Worm (Caenorhabditis elegans) whole organism, L4/young adult: ENCODE measurements around the gene sax-2.

ENCODE experiments used
- W03F9.2 ChIP-seq: fragments of 150-350 bp; optimal IDR thresholded peaks from 2 replicates; lab custom pipeline; 2014; ENCODE audit warnings: missing biosample characterization, missing genetic modification characterization
- dao-5 ChIP-seq: sonication (generic microtip); optimal IDR thresholded peaks from 2 replicates; lab custom pipeline; 2016; ENCODE audit warnings: missing genotype, missing genetic modification characterization, moderate library complexity, missing compliant biosample characterization
- him-1 ChIP-seq: sonication (generic microtip); optimal IDR thresholded peaks from 2 replicates; lab custom pipeline; 2016; ENCODE audit warnings: missing genotype, missing genetic modification reagents, missing genetic modification characterization, missing compliant biosample characterization

The sax-2 gene

ce11 chrIII:5124385-5124784 is 14.9 kb downstream of the sax-2 start:
- TF ChIP-seq him-1 (tag; lab: Kevin White, UChicago) = no peak
- TF ChIP-seq W03F9.2 (tag; lab: Kevin White, UChicago) = no peak
- TF ChIP-seq dao-5 (tag; lab: Kevin White, UChicago) = no peak

- TF ChIP-seq dao-5 (tag; lab: Kevin White, UChicago) = no peak
- TF ChIP-seq him-1 (tag; lab: Kevin White, UChicago) = no peak
- TF ChIP-seq W03F9.2 (tag; lab: Kevin White, UChicago) = no peak
Observed at ce11 chrIII:5125759-5126158, 16.3 kb downstream of the sax-2 start.

- TF ChIP-seq him-1 (tag; lab: Kevin White, UChicago) (no peak), W03F9.2 (tag; lab: Kevin White, UChicago) (no peak), dao-5 (tag; lab: Kevin White, UChicago) (no peak)
Observed at ce11 chrIII:5126988-5127387, 17.5 kb downstream of the sax-2 start.

- no peak for TF ChIP-seq W03F9.2 (tag; lab: Kevin White, UChicago)
- TF ChIP-seq him-1 (tag; lab: Kevin White, UChicago) = no peak
- TF ChIP-seq dao-5 (tag; lab: Kevin White, UChicago) = no peak
Observed at ce11 chrIII:5129261-5129660, 19.8 kb downstream of the sax-2 start.

ce11 chrIII:5130654-5131053 is 21.2 kb downstream of the sax-2 start:
- TF ChIP-seq dao-5 (tag; lab: Kevin White, UChicago) (no peak), him-1 (tag; lab: Kevin White, UChicago) (no peak), W03F9.2 (tag; lab: Kevin White, UChicago) (no peak)

ce11 chrIII:5134506-5134905 is 25.0 kb downstream of the sax-2 start:
- TF ChIP-seq him-1 (tag; lab: Kevin White, UChicago) = no peak
- no peak for TF ChIP-seq dao-5 (tag; lab: Kevin White, UChicago)
- no peak for TF ChIP-seq W03F9.2 (tag; lab: Kevin White, UChicago)

- TF ChIP-seq dao-5 (tag; lab: Kevin White, UChicago) (no peak), W03F9.2 (tag; lab: Kevin White, UChicago) (no peak), him-1 (tag; lab: Kevin White, UChicago) (no peak)
Observed at ce11 chrIII:5136033-5136597, 26.6 kb downstream of the sax-2 start, which contains the start of gene tbx-2. tbx-2 (minus strand) TSS chrIII:5136296.

- TF ChIP-seq him-1 (tag; lab: Kevin White, UChicago) (no peak), W03F9.2 (tag; lab: Kevin White, UChicago) (no peak), dao-5 (tag; lab: Kevin White, UChicago) (no peak)
Observed at ce11 chrIII:5137099-5137498, 27.6 kb downstream of the sax-2 start.

ce11 chrIII:5137685-5138084 is 28.2 kb downstream of the sax-2 start:
- no peak for TF ChIP-seq him-1 (tag; lab: Kevin White, UChicago)
- no peak for TF ChIP-seq W03F9.2 (tag; lab: Kevin White, UChicago)
- no peak for TF ChIP-seq dao-5 (tag; lab: Kevin White, UChicago)

ce11 chrIII:5138940-5139533 is 29.5 kb downstream of the sax-2 start:
- TF ChIP-seq dao-5 (tag; lab: Kevin White, UChicago) = no peak
- no peak for TF ChIP-seq him-1 (tag; lab: Kevin White, UChicago)
- TF ChIP-seq W03F9.2 (tag; lab: Kevin White, UChicago) = no peak

- TF ChIP-seq him-1 (tag; lab: Kevin White, UChicago) = no peak
- no peak for TF ChIP-seq dao-5 (tag; lab: Kevin White, UChicago)
- TF ChIP-seq W03F9.2 (tag; lab: Kevin White, UChicago) = no peak
Observed at ce11 chrIII:5139768-5140167, 30.3 kb downstream of the sax-2 start.

ce11 chrIII:5140559-5140958 is 31.1 kb downstream of the sax-2 start:
- TF ChIP-seq W03F9.2 (tag; lab: Kevin White, UChicago) (no peak), him-1 (tag; lab: Kevin White, UChicago) (no peak), dao-5 (tag; lab: Kevin White, UChicago) (no peak)

ce11 chrIII:5141935-5142334 is 32.4 kb downstream of the sax-2 start:
- TF ChIP-seq dao-5 (tag; lab: Kevin White, UChicago) (no peak), him-1 (tag; lab: Kevin White, UChicago) (no peak), W03F9.2 (tag; lab: Kevin White, UChicago) (no peak)

- TF ChIP-seq him-1 (tag; lab: Kevin White, UChicago) = no peak
- no peak for TF ChIP-seq W03F9.2 (tag; lab: Kevin White, UChicago)
- TF ChIP-seq dao-5 (tag; lab: Kevin White, UChicago) = no peak
Observed at ce11 chrIII:5143520-5143919, 34.0 kb downstream of the sax-2 start.
